Worm (Caenorhabditis elegans) whole organism, L1 larva: ENCODE measurements around the gene dhs-8.

Source experiments
- F16B12.6 ChIP-seq: fragments of 150-350 bp; optimal IDR thresholded peaks from 2 replicates; lab custom pipeline; 2014; ENCODE audit warnings: missing biosample characterization, missing genetic modification characterization
- aha-1 ChIP-seq: fragments of 150-350 bp; optimal IDR thresholded peaks from 2 replicates; lab custom pipeline; 2014; ENCODE audit warnings: missing biosample characterization, missing genetic modification characterization
- aly-2 ChIP-seq: fragments of 150-350 bp; optimal IDR thresholded peaks from 2 replicates; lab custom pipeline; 2014; ENCODE audit warnings: missing biosample characterization, missing genetic modification characterization
- ama-1 ChIP-seq: fragments of 150-350 bp; optimal IDR thresholded peaks from 2 replicates; lab custom pipeline; 2014
- ceh-63 ChIP-seq: fragments of 200-800 bp; sonication (Bioruptor generic); optimal IDR thresholded peaks from 2 replicates; lab custom pipeline; 2018; ENCODE audit warnings: mild to moderate bottlenecking, missing genetic modification characterization, missing compliant biosample characterization
- ceh-8 ChIP-seq: fragments of 200-800 bp; sonication (Bioruptor generic); optimal IDR thresholded peaks from 2 replicates; lab custom pipeline; 2018; ENCODE audit warnings: mild to moderate bottlenecking, missing genetic modification characterization, moderate library complexity, missing compliant biosample characterization
- ceh-82 ChIP-seq, 3 experiments: fragments of 150-350 bp in 1 of 3; sonication (generic microtip) in 2 of 3; optimal IDR thresholded peaks; 2 replicates each; lab custom pipeline; 2014 to 2017; ENCODE audit warnings: missing biosample characterization in 3 of 3, missing genetic modification characterization in 3 of 3
- ceh-90 ChIP-seq: sonication (generic microtip); optimal IDR thresholded peaks from 2 replicates; lab custom pipeline; 2016; ENCODE audit warnings: missing genetic modification characterization, missing compliant biosample characterization
- dsc-1 ChIP-seq: sonication (generic microtip); optimal IDR thresholded peaks from 2 replicates; lab custom pipeline; 2016; ENCODE audit warnings: mild to moderate bottlenecking, missing genetic modification characterization, missing compliant biosample characterization
- egl-13 ChIP-seq: sonication (generic microtip); optimal IDR thresholded peaks from 2 replicates; lab custom pipeline; 2016; ENCODE audit warnings: missing genotype, missing genetic modification reagents, missing genetic modification characterization, missing compliant biosample characterization
- egl-27 ChIP-seq, 2 experiments: fragments of 150-350 bp in 1 of 2; sonication (generic microtip); optimal IDR thresholded peaks; 3 replicates each; lab custom pipeline; 2017 to 2018; ENCODE audit warnings: missing biosample characterization in 2 of 2, missing genetic modification characterization in 2 of 2, missing genetic modification reagents in 2 of 2
- elt-2 ChIP-seq: sonication (generic microtip); optimal IDR thresholded peaks from 2 replicates; lab custom pipeline; 2016; ENCODE audit warnings: missing genetic modification characterization, mild to moderate bottlenecking, inconsistent platforms, missing compliant biosample characterization, missing genetic modification reagents
- elt-3 ChIP-seq, 6 experiments: fragments of 150-350 bp in 1 of 6; sonication (generic microtip); optimal IDR thresholded peaks; 2 replicates each; lab custom pipeline; 2017 to 2018; ENCODE audit warnings: missing biosample characterization in 6 of 6, missing genetic modification characterization in 6 of 6, inconsistent platforms in 1 of 6
- fkh-8 ChIP-seq: sonication (generic microtip); optimal IDR thresholded peaks from 2 replicates; lab custom pipeline; 2016; ENCODE audit warnings: mild to moderate bottlenecking, missing genetic modification characterization, missing compliant biosample characterization
- grh-1 ChIP-seq: fragments of 200-800 bp; sonication (Bioruptor generic); IDR thresholded peaks from 2 replicates; pipeline ENCODE4 v1.3.6; 2022; ENCODE audit warnings: missing genetic modification reagents, missing genetic modification characterization, missing compliant biosample characterization
- hpl-2 ChIP-seq: fragments of 150-350 bp; optimal IDR thresholded peaks from 2 replicates; lab custom pipeline; 2014; ENCODE audit warnings: missing biosample characterization, missing genetic modification reagents, missing genetic modification characterization
- isw-1 ChIP-seq: fragments of 200-800 bp; sonication (Bioruptor generic); IDR thresholded peaks from 2 replicates; pipeline ENCODE4 v1.3.6; 2022; ENCODE audit warnings: missing genetic modification characterization, missing compliant biosample characterization
- lin-13 ChIP-seq: fragments of 150-350 bp; optimal IDR thresholded peaks from 2 replicates; lab custom pipeline; 2014; ENCODE audit warnings: missing biosample characterization, missing genetic modification reagents, missing genetic modification characterization
- lin-15B ChIP-seq: fragments of 150-350 bp; sonication (generic microtip); optimal IDR thresholded peaks from 3 replicates; lab custom pipeline; 2014; ENCODE audit warnings: missing biosample characterization, missing genetic modification characterization
- lin-35 ChIP-seq, 2 experiments: fragments of 150-350 bp; optimal IDR thresholded peaks; 2 replicates each; lab custom pipeline; 2014; ENCODE audit warnings: missing biosample characterization in 2 of 2, missing genetic modification characterization in 2 of 2, missing genetic modification reagents in 2 of 2
- lsy-2 ChIP-seq, 2 experiments: fragments of 150-350 bp; optimal IDR thresholded peaks; 2 replicates each; lab custom pipeline; 2014; ENCODE audit warnings: missing biosample characterization in 2 of 2, missing genetic modification characterization in 2 of 2
- mef-2 ChIP-seq: fragments of 150-350 bp; optimal IDR thresholded peaks from 2 replicates; lab custom pipeline; 2014; ENCODE audit warnings: missing biosample characterization, missing genetic modification characterization
- mep-1 ChIP-seq: fragments of 150-350 bp; optimal IDR thresholded peaks from 2 replicates; lab custom pipeline; 2014; ENCODE audit warnings: missing biosample characterization, missing genetic modification characterization
- nhr-11 ChIP-seq: fragments of 150-350 bp; optimal IDR thresholded peaks from 2 replicates; lab custom pipeline; 2014; ENCODE audit warnings: missing biosample characterization, missing genetic modification characterization
- nhr-19 ChIP-seq: fragments of 200-800 bp; sonication (Bioruptor generic); conservative IDR thresholded peaks from 2 replicates; pipeline ENCODE4 v1.3.6; 2022; ENCODE audit warnings: missing genetic modification characterization, missing compliant biosample characterization
- nhr-28 ChIP-seq: fragments of 150-350 bp; optimal IDR thresholded peaks from 2 replicates; lab custom pipeline; 2014; ENCODE audit warnings: missing biosample characterization, missing genetic modification characterization
- nhr-71 ChIP-seq: sonication (generic microtip); optimal IDR thresholded peaks from 2 replicates; lab custom pipeline; 2016; ENCODE audit warnings: mild to moderate bottlenecking, missing genetic modification characterization, moderate library complexity, missing compliant biosample characterization
- nhr-85 ChIP-seq: sonication (generic microtip); peaks from one replicate; lab custom pipeline; 2016; ENCODE audit warnings: missing genetic modification characterization, inconsistent platforms, missing compliant biosample characterization
- nhr-90 ChIP-seq: sonication (generic microtip); optimal IDR thresholded peaks from 2 replicates; lab custom pipeline; 2016; ENCODE audit warnings: mild to moderate bottlenecking, missing genetic modification characterization, missing compliant biosample characterization; ENCODE audit not compliant: poor library complexity
- pqm-1 ChIP-seq: sonication (generic microtip); optimal IDR thresholded peaks from 3 replicates; lab custom pipeline; 2017; ENCODE audit warnings: missing biosample characterization, missing genetic modification characterization
- skn-1 ChIP-seq: fragments of 150-350 bp; optimal IDR thresholded peaks from 2 replicates; lab custom pipeline; 2014; ENCODE audit warnings: missing biosample characterization, missing genetic modification characterization
- snpc-4 ChIP-seq: fragments of 150-350 bp; optimal IDR thresholded peaks from 2 replicates; lab custom pipeline; 2014; ENCODE audit warnings: missing biosample characterization, missing genetic modification characterization
- snu-23 ChIP-seq: sonication (generic microtip); optimal IDR thresholded peaks from 2 replicates; lab custom pipeline; 2016; ENCODE audit warnings: missing genetic modification characterization, missing compliant biosample characterization
- sox-4 ChIP-seq: sonication (generic microtip); optimal IDR thresholded peaks from 2 replicates; lab custom pipeline; 2016; ENCODE audit warnings: missing genetic modification characterization, missing compliant biosample characterization
- sptf-1 ChIP-seq: fragments of 150-350 bp; optimal IDR thresholded peaks from 2 replicates; lab custom pipeline; 2014; ENCODE audit warnings: missing biosample characterization, missing genetic modification characterization
- swsn-7 ChIP-seq: sonication (generic microtip); optimal IDR thresholded peaks from 2 replicates; lab custom pipeline; 2016; ENCODE audit warnings: missing genetic modification characterization, missing compliant biosample characterization
- unc-30 ChIP-seq: sonication (generic microtip); optimal IDR thresholded peaks from 2 replicates; lab custom pipeline; 2017; ENCODE audit warnings: missing biosample characterization, missing genetic modification characterization
- unc-98 ChIP-seq: fragments of 200-800 bp; sonication (Bioruptor generic); IDR thresholded peaks from 2 replicates; pipeline ENCODE4 v1.3.6; 2022; ENCODE audit warnings: missing genetic modification characterization, missing compliant biosample characterization
- xbp-1 ChIP-seq: sonication (generic microtip); optimal IDR thresholded peaks from 2 replicates; lab custom pipeline; 2016; ENCODE audit warnings: missing genetic modification characterization, missing compliant biosample characterization
- zag-1 ChIP-seq: fragments of 150-350 bp; optimal IDR thresholded peaks from 2 replicates; lab custom pipeline; 2014; ENCODE audit warnings: missing biosample characterization, missing genetic modification characterization
- ztf-11 ChIP-seq, 2 experiments: sonication (generic microtip); optimal IDR thresholded peaks; 2 replicates each; lab custom pipeline; 2016 to 2017; ENCODE audit warnings: missing genetic modification characterization in 2 of 2, missing biosample characterization in 1 of 2, missing compliant biosample characterization in 1 of 2

Gene dhs-8

ce11 chrII:14496809-14497208, 1.0 kb upstream of the dhs-8 start (continued):
- TF ChIP-seq ceh-8, result peak; percentile 41
- TF ChIP-seq egl-27 (tag; optimal IDR thresholded peaks at IDR 0.05; lab: Kevin White, UChicago), result peak; percentile 22 to 50
- peak in 1 of 2 experiments; percentile 66 for TF ChIP-seq ztf-11 (tag; optimal IDR thresholded peaks at IDR 0.05; lab: Kevin White, UChicago)
- TF ChIP-seq mep-1, result peak; percentile 82

ce11 chrII:14500122-14500521, 2.3 kb downstream of the dhs-8 start, which contains the start of gene K10H10.4:
K10H10.4 (plus strand) TSS chrII:14500422.
- TF ChIP-seq nhr-90 (tag; lab: Kevin White, UChicago), result no peak
- TF ChIP-seq lin-15B (tag; lab: Kevin White, UChicago), result no peak
- TF ChIP-seq sox-4 (tag; lab: Kevin White, UChicago), result no peak
- no peak for TF ChIP-seq nhr-28 (tag; lab: Kevin White, UChicago)

DNA sequence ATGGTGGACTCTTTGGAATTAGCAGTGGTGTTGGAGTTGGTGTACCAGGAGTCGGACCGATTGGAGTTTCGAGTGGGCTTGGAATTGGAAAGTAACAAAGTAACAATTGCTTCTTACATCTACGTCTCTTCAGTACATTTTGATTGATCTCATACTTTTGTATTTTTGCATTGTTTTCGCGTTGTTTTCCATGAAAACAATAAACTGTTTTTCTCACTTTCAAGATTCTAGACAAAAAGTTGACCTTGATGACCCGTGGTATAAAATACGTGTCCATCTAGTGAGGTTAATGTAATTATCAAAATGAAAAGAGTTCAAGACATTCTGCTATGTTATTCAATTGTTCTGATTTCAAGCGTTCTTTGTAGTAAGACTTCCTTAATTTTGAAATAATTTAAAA, 3.6 kb downstream of the dhs-8 start, which contains the start of gene K10H10.5:
TSS of gene K10H10.5 (plus strand) at position 301 of the 400 bp plus-strand sequence.
- no peak for TF ChIP-seq nhr-19
- TF ChIP-seq elt-3 (tag; optimal IDR thresholded peaks at IDR 0.05; lab: Kevin White, UChicago), result no peak
- no peak for TF ChIP-seq grh-1 (GFP tag; lab: Robert Waterston, UW)
- no peak for TF ChIP-seq F16B12.6 (tag; lab: Kevin White, UChicago)
- no peak for TF ChIP-seq nhr-85
- no peak for TF ChIP-seq dsc-1 (tag; lab: Kevin White, UChicago)
- TF ChIP-seq hpl-2 (GFP tag; lab: Kevin White, UChicago), result no peak
- no peak for TF ChIP-seq nhr-71 (tag; lab: Kevin White, UChicago)
- no peak for TF ChIP-seq pqm-1 (tag; lab: Kevin White, UChicago)
- TF ChIP-seq lin-15B (tag; lab: Kevin White, UChicago), result no peak
- TF ChIP-seq ceh-63, result no peak
- TF ChIP-seq zag-1, result no peak
- no peak for TF ChIP-seq swsn-7 (tag; lab: Kevin White, UChicago)
- TF ChIP-seq mep-1, result no peak

- no peak for TF ChIP-seq nhr-11 (tag; lab: Kevin White, UChicago)
- no peak for TF ChIP-seq ceh-82 (tag; optimal IDR thresholded peaks at IDR 0.05; lab: Kevin White, UChicago)
- TF ChIP-seq sptf-1, result no peak
- TF ChIP-seq unc-98 (GFP tag; lab: Robert Waterston, UW), result no peak
- TF ChIP-seq xbp-1 (tag; lab: Kevin White, UChicago), result no peak
- TF ChIP-seq snpc-4 (tag; lab: Kevin White, UChicago), result no peak
- no peak for TF ChIP-seq fkh-8
- no peak for TF ChIP-seq hpl-2 (GFP tag; lab: Kevin White, UChicago)
- no peak for TF ChIP-seq lin-15B (tag; lab: Kevin White, UChicago)
- TF ChIP-seq lin-13 (GFP tag; lab: Kevin White, UChicago), result no peak
- no peak for TF ChIP-seq mep-1
Measured at ce11 chrII:14502997-14503396, 5.2 kb downstream of the dhs-8 start, which contains the start of gene K10H10.6. K10H10.6 (plus strand) TSS chrII:14503297.

DNA sequence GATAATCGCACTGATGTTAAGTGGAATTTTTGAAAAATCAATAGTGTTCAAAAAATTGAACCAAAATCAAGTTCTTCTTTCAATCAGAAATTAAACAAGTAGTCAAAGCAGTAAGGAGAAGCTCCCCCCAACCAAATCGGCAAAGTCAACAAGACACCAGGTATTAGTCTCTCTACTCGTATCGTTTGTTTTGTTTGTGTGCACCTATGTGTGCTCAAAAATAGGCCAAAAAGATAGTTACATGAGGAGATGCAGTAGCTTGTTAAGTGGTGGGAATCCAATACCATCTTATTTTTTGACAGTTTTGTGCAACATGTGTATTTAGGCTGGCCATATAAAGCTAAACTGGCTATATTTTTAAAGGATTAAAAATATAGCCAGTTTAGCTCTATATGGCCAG, 8.4 kb downstream of the dhs-8 start, which contains the start of gene K10H10.12:
TSS of gene K10H10.12 (minus strand) at position 101 of the 400 bp plus-strand sequence.
- TF ChIP-seq aha-1 (tag; lab: Kevin White, UChicago), result no peak

- TF ChIP-seq mef-2 (tag; lab: Kevin White, UChicago), result no peak
- TF ChIP-seq unc-30 (tag; lab: Kevin White, UChicago), result no peak
- TF ChIP-seq ceh-63, result no peak
- no peak for TF ChIP-seq zag-1
- no peak for TF ChIP-seq snu-23 (GFP tag; lab: Kevin White, UChicago)
- no peak for TF ChIP-seq aly-2 (tag; lab: Kevin White, UChicago)
- no peak for TF ChIP-seq aha-1 (tag; lab: Kevin White, UChicago)
- TF ChIP-seq isw-1 (GFP tag; lab: Robert Waterston, UW), result no peak
- TF ChIP-seq egl-13 (tag; lab: Kevin White, UChicago), result no peak
- TF ChIP-seq ceh-8, result no peak
- no peak for TF ChIP-seq skn-1 (tag; lab: Kevin White, UChicago)
- TF ChIP-seq lsy-2 (tag; optimal IDR thresholded peaks at IDR 0.05; lab: Kevin White, UChicago), result no peak
- no peak for TF ChIP-seq unc-98 (GFP tag; lab: Robert Waterston, UW)
- TF ChIP-seq mep-1, result no peak
- no peak for TF ChIP-seq xbp-1 (tag; lab: Kevin White, UChicago)
- TF ChIP-seq ztf-11 (tag; optimal IDR thresholded peaks at IDR 0.05; lab: Kevin White, UChicago), result no peak
- TF ChIP-seq ceh-90 (tag; lab: Kevin White, UChicago), result no peak
- no peak for TF ChIP-seq elt-2
- no peak for TF ChIP-seq lin-35 (GFP tag; optimal IDR thresholded peaks at IDR 0.05; lab: Kevin White, UChicago)
- no peak for TF ChIP-seq ama-1 (lab: Kevin White, UChicago)
Measured at ce11 chrII:14507563-14507962, 9.7 kb downstream of the dhs-8 start, which contains the start of the genes K10H10.7 and K10H10.10. K10H10.7 (minus strand) TSS chrII:14507663. K10H10.10 (plus strand) TSS chrII:14507766.
